Fruit fly (Drosophila melanogaster): ENCODE results near the gene hyx.

- TF ChIP-seq cas (GFP tag; IDR thresholded peaks at IDR 0.05): no peak
- no peak for TF ChIP-seq Stat92E (GFP tag; optimal IDR thresholded peaks at IDR 0.05)
- TF ChIP-seq CG1602 (GFP tag; optimal IDR thresholded peaks at IDR 0.05): no peak
- TF ChIP-seq CG1233 (GFP tag; optimal IDR thresholded peaks at IDR 0.05): no peak
- TF ChIP-seq ranshi (GFP tag; IDR thresholded peaks at IDR 0.05): no peak
- TF ChIP-seq al (GFP tag; IDR thresholded peaks at IDR 0.05): no peak
- no peak for TF ChIP-seq br (optimal IDR thresholded peaks at IDR 0.05)
- no peak for TF ChIP-seq CG17802 (tag; optimal IDR thresholded peaks at IDR 0.05)
- no peak for TF ChIP-seq HmgD (GFP tag; optimal IDR thresholded peaks at IDR 0.05)
- no peak for TF ChIP-seq croc (GFP tag; conservative IDR thresholded peaks at IDR 0.05)
- TF ChIP-seq CG10321 (GFP tag; IDR thresholded peaks at IDR 0.05): no peak
Observed at dm6 chr3R:9028690-9029089, 9.9 kb upstream of the hyx start.
